Worm (Caenorhabditis elegans) whole organism, L1 larva: ENCODE data around the gene calf-1.
"Not testable (repeated sequence)": the region's sequence is repeated elsewhere in the genome, so short reads cannot be mapped to it uniquely, and the experiment has no call there.

ENCODE experiments used
- F16B12.6 ChIP-seq: fragments of 150-350 bp; optimal IDR thresholded peaks from 2 replicates; lab custom pipeline; 2014; ENCODE audit warnings: missing biosample characterization, missing genetic modification characterization
- aha-1 ChIP-seq: fragments of 150-350 bp; optimal IDR thresholded peaks from 2 replicates; lab custom pipeline; 2014; ENCODE audit warnings: missing biosample characterization, missing genetic modification characterization
- aly-2 ChIP-seq: fragments of 150-350 bp; optimal IDR thresholded peaks from 2 replicates; lab custom pipeline; 2014; ENCODE audit warnings: missing biosample characterization, missing genetic modification characterization
- ama-1 ChIP-seq: fragments of 150-350 bp; optimal IDR thresholded peaks from 2 replicates; lab custom pipeline; 2014
- ceh-63 ChIP-seq: fragments of 200-800 bp; sonication (Bioruptor generic); optimal IDR thresholded peaks from 2 replicates; lab custom pipeline; 2018; ENCODE audit warnings: mild to moderate bottlenecking, missing genetic modification characterization, missing compliant biosample characterization
- ceh-8 ChIP-seq: fragments of 200-800 bp; sonication (Bioruptor generic); optimal IDR thresholded peaks from 2 replicates; lab custom pipeline; 2018; ENCODE audit warnings: mild to moderate bottlenecking, missing genetic modification characterization, moderate library complexity, missing compliant biosample characterization
- ceh-88 ChIP-seq: fragments of 200-800 bp; sonication (Bioruptor generic); IDR thresholded peaks from 2 replicates; pipeline ENCODE4 v1.3.6; 2022; ENCODE audit warnings: missing genetic modification characterization, missing compliant biosample characterization
- ceh-90 ChIP-seq: sonication (generic microtip); optimal IDR thresholded peaks from 2 replicates; lab custom pipeline; 2016; ENCODE audit warnings: missing genetic modification characterization, missing compliant biosample characterization
- dpl-1 ChIP-seq, 3 experiments: fragments of 150-350 bp in 2 of 3; sonication (generic microtip) in 1 of 3; optimal IDR thresholded peaks; 2 replicates each; lab custom pipeline; 2014 to 2017; ENCODE audit warnings: missing biosample characterization in 3 of 3, missing genetic modification characterization in 3 of 3, missing genetic modification reagents in 3 of 3
- efl-1 ChIP-seq, 4 experiments: fragments of 150-350 bp; optimal IDR thresholded peaks in 3 of 4; peaks in 1 of 4; 1 replicate in 1 of 4; 2 replicates in 3 of 4; lab custom pipeline; 2014; ENCODE audit warnings: missing biosample characterization in 2 of 4, missing genetic modification characterization in 2 of 4, missing genetic modification reagents in 2 of 4
- egl-13 ChIP-seq: sonication (generic microtip); optimal IDR thresholded peaks from 2 replicates; lab custom pipeline; 2016; ENCODE audit warnings: missing genotype, missing genetic modification reagents, missing genetic modification characterization, missing compliant biosample characterization
- elt-2 ChIP-seq: sonication (generic microtip); optimal IDR thresholded peaks from 2 replicates; lab custom pipeline; 2016; ENCODE audit warnings: missing genetic modification characterization, mild to moderate bottlenecking, inconsistent platforms, missing compliant biosample characterization, missing genetic modification reagents
- elt-3 ChIP-seq, 6 experiments: fragments of 150-350 bp in 1 of 6; sonication (generic microtip); optimal IDR thresholded peaks; 2 replicates each; lab custom pipeline; 2017 to 2018; ENCODE audit warnings: missing biosample characterization in 6 of 6, missing genetic modification characterization in 6 of 6, inconsistent platforms in 1 of 6
- ets-5 ChIP-seq: fragments of 200-800 bp; sonication (Bioruptor generic); IDR thresholded peaks from 2 replicates; pipeline ENCODE4 v1.3.6; 2022; ENCODE audit warnings: missing genetic modification characterization, missing compliant biosample characterization
- fos-1 ChIP-seq: fragments of 150-350 bp; optimal IDR thresholded peaks from 2 replicates; lab custom pipeline; 2014; ENCODE audit warnings: missing biosample characterization, missing genetic modification characterization
- hlh-17 ChIP-seq: fragments of 200-800 bp; sonication (Bioruptor generic); optimal IDR thresholded peaks from 2 replicates; lab custom pipeline; 2018; ENCODE audit warnings: missing genetic modification characterization, mild to moderate bottlenecking, missing compliant biosample characterization, moderate library complexity, borderline replicate concordance
- hlh-4 ChIP-seq: sonication (generic microtip); optimal IDR thresholded peaks from 2 replicates; lab custom pipeline; 2016; ENCODE audit warnings: mild to moderate bottlenecking, missing genetic modification characterization, missing compliant biosample characterization
- isw-1 ChIP-seq: fragments of 200-800 bp; sonication (Bioruptor generic); IDR thresholded peaks from 2 replicates; pipeline ENCODE4 v1.3.6; 2022; ENCODE audit warnings: missing genetic modification characterization, missing compliant biosample characterization
- jun-1 ChIP-seq: fragments of 150-350 bp; optimal IDR thresholded peaks from 2 replicates; lab custom pipeline; 2014; ENCODE audit warnings: missing biosample characterization, missing genetic modification reagents, missing genetic modification characterization
- lin-13 ChIP-seq: fragments of 150-350 bp; optimal IDR thresholded peaks from 2 replicates; lab custom pipeline; 2014; ENCODE audit warnings: missing biosample characterization, missing genetic modification reagents, missing genetic modification characterization
- lin-14 ChIP-seq: fragments of 200-800 bp; sonication (Bioruptor generic); optimal IDR thresholded peaks from 2 replicates; lab custom pipeline; 2018; ENCODE audit warnings: mild to moderate bottlenecking, missing genetic modification characterization, moderate library complexity, missing compliant biosample characterization
- lin-35 ChIP-seq, 2 experiments: fragments of 150-350 bp; optimal IDR thresholded peaks; 2 replicates each; lab custom pipeline; 2014; ENCODE audit warnings: missing biosample characterization in 2 of 2, missing genetic modification characterization in 2 of 2, missing genetic modification reagents in 2 of 2
- lir-3 ChIP-seq: sonication (generic microtip); optimal IDR thresholded peaks from 2 replicates; lab custom pipeline; 2016; ENCODE audit warnings: mild to moderate bottlenecking, missing genetic modification characterization, moderate library complexity, missing compliant biosample characterization; ENCODE audit not compliant: poor library complexity
- lsy-2 ChIP-seq, 2 experiments: fragments of 150-350 bp; optimal IDR thresholded peaks; 2 replicates each; lab custom pipeline; 2014; ENCODE audit warnings: missing biosample characterization in 2 of 2, missing genetic modification characterization in 2 of 2
- mep-1 ChIP-seq: fragments of 150-350 bp; optimal IDR thresholded peaks from 2 replicates; lab custom pipeline; 2014; ENCODE audit warnings: missing biosample characterization, missing genetic modification characterization
- nhr-19 ChIP-seq: fragments of 200-800 bp; sonication (Bioruptor generic); conservative IDR thresholded peaks from 2 replicates; pipeline ENCODE4 v1.3.6; 2022; ENCODE audit warnings: missing genetic modification characterization, missing compliant biosample characterization
- nhr-20 ChIP-seq: sonication (generic microtip); optimal IDR thresholded peaks from 2 replicates; lab custom pipeline; 2016; ENCODE audit warnings: mild to moderate bottlenecking, missing genetic modification characterization, missing compliant biosample characterization
- nhr-237 ChIP-seq: fragments of 150-350 bp; optimal IDR thresholded peaks from 2 replicates; lab custom pipeline; 2014; ENCODE audit warnings: missing biosample characterization, missing genetic modification characterization
- nhr-28 ChIP-seq: fragments of 150-350 bp; optimal IDR thresholded peaks from 2 replicates; lab custom pipeline; 2014; ENCODE audit warnings: missing biosample characterization, missing genetic modification characterization
- nhr-47 ChIP-seq: sonication (generic microtip); optimal IDR thresholded peaks from 2 replicates; lab custom pipeline; 2016; ENCODE audit warnings: mild to moderate bottlenecking, missing genetic modification characterization, moderate library complexity, missing compliant biosample characterization
- nhr-85 ChIP-seq: sonication (generic microtip); peaks from one replicate; lab custom pipeline; 2016; ENCODE audit warnings: missing genetic modification characterization, inconsistent platforms, missing compliant biosample characterization
- pag-3 ChIP-seq: sonication (generic microtip); optimal IDR thresholded peaks from 2 replicates; lab custom pipeline; 2017; ENCODE audit warnings: missing genetic modification characterization, mild to moderate bottlenecking, missing compliant biosample characterization, antibody characterized with exemption, borderline replicate concordance; ENCODE audit not compliant: insufficient read depth
- skn-1 ChIP-seq: fragments of 150-350 bp; optimal IDR thresholded peaks from 2 replicates; lab custom pipeline; 2014; ENCODE audit warnings: missing biosample characterization, missing genetic modification characterization
- snpc-4 ChIP-seq: fragments of 150-350 bp; optimal IDR thresholded peaks from 2 replicates; lab custom pipeline; 2014; ENCODE audit warnings: missing biosample characterization, missing genetic modification characterization
- snu-23 ChIP-seq: sonication (generic microtip); optimal IDR thresholded peaks from 2 replicates; lab custom pipeline; 2016; ENCODE audit warnings: missing genetic modification characterization, missing compliant biosample characterization
- sup-37 ChIP-seq: fragments of 200-800 bp; sonication (Bioruptor generic); optimal IDR thresholded peaks from 2 replicates; lab custom pipeline; 2018; ENCODE audit warnings: mild to moderate bottlenecking, missing genetic modification characterization, missing compliant biosample characterization
- tbx-2 ChIP-seq: sonication (generic microtip); optimal IDR thresholded peaks from 2 replicates; lab custom pipeline; 2016; ENCODE audit warnings: missing genetic modification characterization, missing compliant biosample characterization
- tlp-1 ChIP-seq: fragments of 150-350 bp; optimal IDR thresholded peaks from 2 replicates; lab custom pipeline; 2014; ENCODE audit warnings: missing biosample characterization, missing genetic modification characterization
- unc-62 ChIP-seq: fragments of 150-350 bp; optimal IDR thresholded peaks from 2 replicates; lab custom pipeline; 2014; ENCODE audit warnings: missing biosample characterization, missing genetic modification reagents, missing genetic modification characterization
- unc-86 ChIP-seq: sonication (generic microtip); optimal IDR thresholded peaks from 2 replicates; lab custom pipeline; 2016; ENCODE audit warnings: missing genetic modification characterization, missing compliant biosample characterization

Gene calf-1

ce11 chrV:20451793-20452192 is 27.1 kb downstream of the calf-1 start (continued):
- TF ChIP-seq sup-37 (GFP tag; lab: Kevin White, UChicago), result no peak
- TF ChIP-seq nhr-47 (tag; lab: Kevin White, UChicago), result no peak
- peak; percentile 19 for TF ChIP-seq snu-23 (GFP tag; lab: Kevin White, UChicago)
- TF ChIP-seq snpc-4 (tag; lab: Kevin White, UChicago), result no peak
- no peak for TF ChIP-seq mep-1 (tag; lab: Kevin White, UChicago)
- TF ChIP-seq nhr-85 (tag; lab: Kevin White, UChicago), result no peak
- TF ChIP-seq aha-1 (tag; lab: Kevin White, UChicago), result no peak
- peak in 1 of 2 experiments; percentile 30 for TF ChIP-seq lsy-2 (tag; optimal IDR thresholded peaks at IDR 0.05; lab: Kevin White, UChicago)
- TF ChIP-seq fos-1 (tag; lab: Kevin White, UChicago), result no peak
- no peak for TF ChIP-seq egl-13
- TF ChIP-seq F16B12.6 (tag; lab: Kevin White, UChicago), result no peak
- TF ChIP-seq ceh-8 (GFP tag; lab: Kevin White, UChicago), result no peak
- no peak for TF ChIP-seq skn-1
- TF ChIP-seq pag-3, result no peak
- TF ChIP-seq ceh-63 (GFP tag; lab: Kevin White, UChicago), result no peak
- no peak for TF ChIP-seq ama-1 (lab: Kevin White, UChicago)
- TF ChIP-seq elt-3 (tag; optimal IDR thresholded peaks at IDR 0.05; lab: Kevin White, UChicago), result no peak
- TF ChIP-seq efl-1 (optimal IDR thresholded peaks at IDR 0.05; lab: Kevin White, UChicago), result no peak
- TF ChIP-seq efl-1 (GFP tag; optimal IDR thresholded peaks at IDR 0.05 in 1 of 2; lab: Kevin White, UChicago), result peak in 1 of 2 experiments; percentile 82
- no peak for TF ChIP-seq lin-35 (GFP tag; optimal IDR thresholded peaks at IDR 0.05; lab: Kevin White, UChicago)
- TF ChIP-seq nhr-237, result no peak
- TF ChIP-seq tlp-1 (tag; lab: Kevin White, UChicago), result no peak
- no peak for TF ChIP-seq jun-1 (tag; lab: Kevin White, UChicago)
- no peak for TF ChIP-seq lin-14 (GFP tag; lab: Kevin White, UChicago)
- TF ChIP-seq unc-86 (tag; lab: Kevin White, UChicago), result no peak
- TF ChIP-seq ets-5, result no peak
- no peak for TF ChIP-seq elt-2 (tag; lab: Kevin White, UChicago)
- TF ChIP-seq unc-62 (GFP tag; lab: Kevin White, UChicago), result no peak
- TF ChIP-seq nhr-19, result peak; percentile 19; the same call in 1 of the 2 replicates
- no peak for TF ChIP-seq hlh-17 (GFP tag; lab: Kevin White, UChicago)
- TF ChIP-seq nhr-28 (tag; lab: Kevin White, UChicago), result no peak
- TF ChIP-seq tbx-2 (tag; lab: Kevin White, UChicago), result no peak
- no peak for TF ChIP-seq aly-2 (tag; lab: Kevin White, UChicago)
- TF ChIP-seq lir-3 (tag; lab: Kevin White, UChicago), result no peak
- no peak for TF ChIP-seq nhr-20
- TF ChIP-seq lin-13, result no peak
- TF ChIP-seq hlh-4 (tag; lab: Kevin White, UChicago), result no peak
- no peak for TF ChIP-seq ceh-88 (GFP tag; lab: Robert Waterston, UW)
- TF ChIP-seq, all 84 proteins: peak for 6

ce11 chrV:20445898-20446297 is 33.0 kb downstream of the calf-1 start:
- TF ChIP-seq ceh-63 (GFP tag; lab: Kevin White, UChicago) (no peak), lsy-2 (tag; optimal IDR thresholded peaks at IDR 0.05; lab: Kevin White, UChicago) (no peak), F16B12.6 (tag; lab: Kevin White, UChicago) (no peak), isw-1 (no peak), ceh-90 (tag; lab: Kevin White, UChicago) (no peak), elt-2 (tag; lab: Kevin White, UChicago) (no peak)

- TF ChIP-seq efl-1 (optimal IDR thresholded peaks at IDR 0.05; lab: Kevin White, UChicago), result peak; percentile 22 to 44
- TF ChIP-seq efl-1 (GFP tag; optimal IDR thresholded peaks at IDR 0.05 in 1 of 2; lab: Kevin White, UChicago), result not testable (repeated sequence)
- peak in 2 of 3 experiments; percentile 5 to 23 for TF ChIP-seq dpl-1 (GFP tag; optimal IDR thresholded peaks at IDR 0.05; lab: Kevin White, UChicago)
- peak; percentile 72 for TF ChIP-seq F16B12.6 (tag; lab: Kevin White, UChicago)
- TF ChIP-seq lin-35 (GFP tag; optimal IDR thresholded peaks at IDR 0.05; lab: Kevin White, UChicago), result peak in 1 of 2 experiments; percentile 38
Observed at ce11 chrV:20431390-20431789, 47.5 kb downstream of the calf-1 start.
